Worm (Caenorhabditis elegans) whole organism, L4 larva: Measurements from ENCODE around the gene srw-71.

Experiments
- F10B5.3 ChIP-seq: sonication (generic microtip); optimal IDR thresholded peaks from 2 replicates; lab custom pipeline; 2016; ENCODE audit warnings: mild to moderate bottlenecking, missing genetic modification characterization, missing compliant biosample characterization
- F26F4.8 ChIP-seq: fragments of 200-800 bp; sonication (Bioruptor generic); conservative IDR thresholded peaks from 2 replicates; pipeline ENCODE4 v1.3.6; 2022; ENCODE audit warnings: missing genetic modification characterization, missing compliant biosample characterization
- F44E2.7 ChIP-seq: fragments of 200-800 bp; sonication (Bioruptor generic); IDR thresholded peaks from 2 replicates; pipeline ENCODE4 v2.1.2; 2022; ENCODE audit warnings: missing genetic modification characterization, missing compliant biosample characterization
- F49E8.2 ChIP-seq: sonication (generic microtip); optimal IDR thresholded peaks from 2 replicates; lab custom pipeline; 2016; ENCODE audit warnings: missing compliant biosample characterization, mild to moderate bottlenecking, missing genetic modification characterization, borderline replicate concordance
- R02D3.7 ChIP-seq: fragments of 150-350 bp; sonication (generic microtip); optimal IDR thresholded peaks from 3 replicates; lab custom pipeline; 2014; ENCODE audit warnings: missing biosample characterization, missing genetic modification characterization
- Y105C5A.15 ChIP-seq: fragments of 200-800 bp; sonication (Bioruptor generic); IDR thresholded peaks from 2 replicates; pipeline ENCODE4 v1.3.6; 2022; ENCODE audit warnings: missing genetic modification characterization, missing compliant biosample characterization
- Y48G9A.11 ChIP-seq: fragments of 200-800 bp; sonication (Bioruptor generic); IDR thresholded peaks from 2 replicates; pipeline ENCODE4 v1.3.6; 2022; ENCODE audit warnings: missing genetic modification reagents, missing genetic modification characterization, missing compliant biosample characterization
- Y5F2A.4 ChIP-seq: fragments of 200-800 bp; sonication (Bioruptor generic); optimal IDR thresholded peaks from 2 replicates; lab custom pipeline; 2018; ENCODE audit warnings: mild to moderate bottlenecking, missing genetic modification characterization, missing compliant biosample characterization
- ZK337.2 ChIP-seq: fragments of 200-800 bp; sonication (Bioruptor generic); IDR thresholded peaks from 2 replicates; pipeline ENCODE4 v1.3.6; 2022; ENCODE audit warnings: missing genetic modification reagents, missing genetic modification characterization, missing compliant biosample characterization
- attf-4 ChIP-seq: sonication (generic microtip); optimal IDR thresholded peaks from 3 replicates; lab custom pipeline; 2017; ENCODE audit warnings: missing biosample characterization, missing genetic modification characterization
- ceh-32 ChIP-seq: sonication (generic microtip); optimal IDR thresholded peaks from 2 replicates; lab custom pipeline; 2016; ENCODE audit warnings: mild to moderate bottlenecking, missing genetic modification characterization, missing compliant biosample characterization; ENCODE audit not compliant: poor library complexity
- ceh-44 ChIP-seq: fragments of 200-800 bp; sonication (Bioruptor generic); IDR thresholded peaks from 2 replicates; pipeline ENCODE4 v1.3.6; 2022; ENCODE audit warnings: missing genetic modification reagents, missing genetic modification characterization, missing compliant biosample characterization
- ceh-62 ChIP-seq: sonication (generic microtip); optimal IDR thresholded peaks from 2 replicates; lab custom pipeline; 2017; ENCODE audit warnings: missing biosample characterization, missing genetic modification characterization
- ceh-82 ChIP-seq: sonication (generic microtip); optimal IDR thresholded peaks from 2 replicates; lab custom pipeline; 2017; ENCODE audit warnings: missing biosample characterization, missing genetic modification characterization
- ctbp-1 ChIP-seq: fragments of 200-800 bp; sonication (Bioruptor generic); IDR thresholded peaks from 2 replicates; pipeline ENCODE4 v1.3.6; 2022; ENCODE audit warnings: missing genetic modification reagents, missing genetic modification characterization, missing compliant biosample characterization
- daf-16 ChIP-seq, 3 experiments: sonication (generic microtip); optimal IDR thresholded peaks; 2 replicates each; lab custom pipeline; 2016 to 2017; ENCODE audit warnings: missing genetic modification characterization in 3 of 3, missing genetic modification reagents in 3 of 3, mild to moderate bottlenecking in 2 of 3, missing compliant biosample characterization in 2 of 3, missing biosample characterization in 1 of 3, moderate library complexity in 1 of 3
- daf-19 ChIP-seq: fragments of 200-800 bp; sonication (Bioruptor generic); conservative IDR thresholded peaks from 2 replicates; pipeline ENCODE4 v1.3.6; 2022; ENCODE audit warnings: missing genetic modification characterization, missing compliant biosample characterization
- dmd-9 ChIP-seq: fragments of 200-800 bp; sonication (Bioruptor generic); IDR thresholded peaks from 2 replicates; pipeline ENCODE4 v1.3.6; 2022; ENCODE audit warnings: missing genetic modification reagents, missing genetic modification characterization, missing compliant biosample characterization
- dpl-1 ChIP-seq: fragments of 150-350 bp; optimal IDR thresholded peaks from 2 replicates; lab custom pipeline; 2014; ENCODE audit warnings: missing biosample characterization, missing genetic modification reagents, missing genetic modification characterization
- egl-27 ChIP-seq: sonication (generic microtip); optimal IDR thresholded peaks from 3 replicates; lab custom pipeline; 2017; ENCODE audit warnings: missing biosample characterization, missing genetic modification reagents, missing genetic modification characterization
- egl-43 ChIP-seq: fragments of 200-800 bp; sonication (Bioruptor generic); IDR thresholded peaks from 2 replicates; pipeline ENCODE4 v1.3.6; 2022; ENCODE audit warnings: missing genetic modification reagents, missing genetic modification characterization, missing compliant biosample characterization
- fkh-10 ChIP-seq: fragments of 150-350 bp; optimal IDR thresholded peaks from 2 replicates; lab custom pipeline; 2014; ENCODE audit warnings: missing biosample characterization, missing genetic modification reagents, missing genetic modification characterization
- fos-1 ChIP-seq: fragments of 150-350 bp; optimal IDR thresholded peaks from 2 replicates; lab custom pipeline; 2014; ENCODE audit warnings: missing biosample characterization, missing genetic modification characterization
- hif-1 ChIP-seq, 2 experiments: sonication (generic microtip); optimal IDR thresholded peaks; 2 replicates each; lab custom pipeline; 2016 to 2017; ENCODE audit warnings: missing compliant biosample characterization in 2 of 2, missing genetic modification characterization in 2 of 2, missing genetic modification reagents in 2 of 2, missing genotype in 2 of 2, mild to moderate bottlenecking in 1 of 2
- hlh-11 ChIP-seq: fragments of 200-800 bp; sonication (Bioruptor generic); optimal IDR thresholded peaks from 2 replicates; lab custom pipeline; 2018; ENCODE audit warnings: mild to moderate bottlenecking, missing genetic modification characterization, missing compliant biosample characterization
- hlh-30 ChIP-seq: sonication (generic microtip); optimal IDR thresholded peaks from 2 replicates; lab custom pipeline; 2017; ENCODE audit warnings: antibody characterized with exemption, mild to moderate bottlenecking, missing genetic modification characterization, missing compliant biosample characterization; ENCODE audit not compliant: insufficient read depth
- hmg-1.1 ChIP-seq: fragments of 200-800 bp; sonication (Bioruptor generic); IDR thresholded peaks from 2 replicates; pipeline ENCODE4 v1.3.6; 2022; ENCODE audit warnings: missing genetic modification reagents, missing genetic modification characterization, missing compliant biosample characterization
- lin-39 ChIP-seq: fragments of 150-350 bp; optimal IDR thresholded peaks from 2 replicates; lab custom pipeline; 2014; ENCODE audit warnings: missing biosample characterization, missing genetic modification reagents, missing genetic modification characterization
- lsy-2 ChIP-seq, 2 experiments: fragments of 150-350 bp in 1 of 2; sonication (generic microtip) in 1 of 2; optimal IDR thresholded peaks; 2 replicates each; lab custom pipeline; 2014 to 2017; ENCODE audit warnings: missing biosample characterization in 2 of 2, missing genetic modification characterization in 2 of 2
- madf-5 ChIP-seq, 2 experiments: fragments of 200-800 bp; sonication (Bioruptor generic); IDR thresholded peaks; 2 replicates each; pipeline ENCODE4 v1.3.6; 2022; ENCODE audit warnings: missing compliant biosample characterization in 2 of 2, missing genetic modification characterization in 2 of 2
- nhr-10 ChIP-seq: fragments of 150-350 bp; optimal IDR thresholded peaks from 2 replicates; lab custom pipeline; 2014; ENCODE audit warnings: missing biosample characterization, missing genetic modification characterization
- nhr-111 ChIP-seq: fragments of 200-800 bp; sonication (Bioruptor generic); optimal IDR thresholded peaks from 2 replicates; lab custom pipeline; 2018; ENCODE audit warnings: mild to moderate bottlenecking, missing genetic modification characterization, missing compliant biosample characterization
- nhr-25 ChIP-seq: sonication (generic microtip); optimal IDR thresholded peaks from 2 replicates; lab custom pipeline; 2017; ENCODE audit warnings: missing genetic modification characterization, mild to moderate bottlenecking, missing compliant biosample characterization, antibody characterized with exemption, moderate library complexity, borderline replicate concordance; ENCODE audit not compliant: insufficient read depth
- nhr-28 ChIP-seq: fragments of 150-350 bp; optimal IDR thresholded peaks from 2 replicates; lab custom pipeline; 2014; ENCODE audit warnings: missing biosample characterization, missing genetic modification characterization
- nhr-41 ChIP-seq: fragments of 200-800 bp; sonication (Bioruptor generic); IDR thresholded peaks from 2 replicates; pipeline ENCODE4 v1.3.6; 2022; ENCODE audit warnings: missing genetic modification reagents, missing genetic modification characterization, missing compliant biosample characterization
- nhr-42 ChIP-seq: fragments of 200-800 bp; sonication (Bioruptor generic); IDR thresholded peaks from 2 replicates; pipeline ENCODE4 v1.3.6; 2022; ENCODE audit warnings: missing genetic modification characterization, missing compliant biosample characterization
- nhr-48 ChIP-seq: sonication (generic microtip); optimal IDR thresholded peaks from 2 replicates; lab custom pipeline; 2016; ENCODE audit warnings: mild to moderate bottlenecking, missing genetic modification characterization, missing compliant biosample characterization
- nhr-6 ChIP-seq: fragments of 150-350 bp; optimal IDR thresholded peaks from 2 replicates; lab custom pipeline; 2014; ENCODE audit warnings: missing biosample characterization, missing genetic modification characterization
- nhr-77 ChIP-seq: fragments of 150-350 bp; optimal IDR thresholded peaks from 2 replicates; lab custom pipeline; 2014; ENCODE audit warnings: missing biosample characterization, missing genetic modification characterization
- pha-4 ChIP-seq, 2 experiments: fragments of 150-350 bp in 1 of 2; fragments of 200-800 bp in 1 of 2; sonication (Bioruptor generic) in 1 of 2; IDR thresholded peaks in 1 of 2; optimal IDR thresholded peaks in 1 of 2; 2 replicates each; pipeline versions ENCODE4 v1.3.6 to Lab custom; 2014 to 2022; ENCODE audit warnings: missing genetic modification characterization in 2 of 2, missing genetic modification reagents in 2 of 2, missing biosample characterization in 1 of 2, missing compliant biosample characterization in 1 of 2
- set-16 ChIP-seq: fragments of 200-800 bp; sonication (Bioruptor generic); IDR thresholded peaks from 2 replicates; pipeline ENCODE4 v1.3.6; 2022; ENCODE audit warnings: missing genetic modification reagents, missing genetic modification characterization, missing compliant biosample characterization
- skn-1 ChIP-seq: fragments of 150-350 bp; optimal IDR thresholded peaks from 2 replicates; lab custom pipeline; 2014; ENCODE audit warnings: missing biosample characterization, missing genetic modification characterization
- snpc-1.2 ChIP-seq: fragments of 200-800 bp; sonication (Bioruptor generic); IDR thresholded peaks from 2 replicates; pipeline ENCODE4 v1.3.6; 2022; ENCODE audit warnings: missing genetic modification reagents, missing genetic modification characterization, missing compliant biosample characterization
- spr-1 ChIP-seq: sonication (generic microtip); optimal IDR thresholded peaks from 2 replicates; lab custom pipeline; 2016; ENCODE audit warnings: mild to moderate bottlenecking, missing genetic modification characterization, missing compliant biosample characterization
- tra-1 ChIP-seq: fragments of 200-800 bp; sonication (Bioruptor generic); IDR thresholded peaks from 2 replicates; pipeline ENCODE4 v1.3.6; 2022; ENCODE audit warnings: missing genetic modification reagents, missing genetic modification characterization, missing compliant biosample characterization
- unc-62 ChIP-seq, 3 experiments: fragments of 150-350 bp in 1 of 3; sonication (generic microtip); optimal IDR thresholded peaks in 2 of 3; peaks in 1 of 3; 1 replicate in 1 of 3; 2 replicates in 2 of 3; lab custom pipeline; 2014 to 2017; ENCODE audit warnings: missing biosample characterization in 3 of 3, missing genetic modification characterization in 3 of 3, missing genetic modification reagents in 3 of 3, missing genotype in 1 of 3
- vab-7 ChIP-seq: fragments of 200-800 bp; sonication (Bioruptor generic); IDR thresholded peaks from 2 replicates; pipeline ENCODE4 v1.3.6; 2022; ENCODE audit warnings: missing genetic modification reagents, missing genetic modification characterization, missing compliant biosample characterization

Gene srw-71

DNA sequence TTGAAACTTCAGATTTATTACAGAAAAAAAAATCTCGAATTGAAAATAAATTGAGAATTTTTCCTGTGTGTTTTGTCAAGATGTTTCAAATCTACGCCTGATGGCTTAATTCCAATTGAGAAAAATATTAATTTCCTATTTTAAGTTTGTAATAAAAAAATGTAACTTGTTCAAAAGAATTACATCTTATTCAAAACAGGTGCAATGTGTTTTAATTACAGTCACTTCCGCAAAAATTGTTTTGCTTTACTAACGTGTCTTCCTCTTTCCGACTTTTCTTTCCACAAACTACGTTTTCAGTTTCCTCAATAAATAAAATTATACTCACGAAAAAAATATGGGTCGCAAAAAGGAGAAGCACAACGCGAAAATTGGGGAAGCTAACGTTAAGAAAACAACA, 7.1 kb upstream of the srw-71 start, which contains the start of gene F25E5.16 (continued):
- no peak for TF ChIP-seq lin-39 (tag; lab: Kevin White, UChicago)
- TF ChIP-seq madf-5 (GFP tag; IDR thresholded peaks at IDR 0.05; lab: Robert Waterston, UW), result no peak

- TF ChIP-seq nhr-77 (tag; lab: Kevin White, UChicago) (no peak), ctbp-1 (GFP tag; lab: Robert Waterston, UW) (peak; percentile 61), nhr-111 (GFP tag; lab: Kevin White, UChicago) (no peak), nhr-41 (GFP tag; lab: Robert Waterston, UW) (no peak), spr-1 (tag; lab: Kevin White, UChicago) (no peak), nhr-48 (tag; lab: Kevin White, UChicago) (no peak), nhr-28 (tag; lab: Kevin White, UChicago) (no peak), hmg-1.1 (peak; percentile 67), daf-19 (GFP tag; lab: Robert Waterston, UW) (no peak), ceh-44 (GFP tag; lab: Robert Waterston, UW) (no peak), nhr-25 (no peak), Y5F2A.4 (no peak), dpl-1 (GFP tag; lab: Kevin White, UChicago) (no peak), lsy-2 (tag; optimal IDR thresholded peaks at IDR 0.05; lab: Kevin White, UChicago) (peak in 1 of 2 experiments; percentile 16), fos-1 (tag; lab: Kevin White, UChicago) (no peak), snpc-1.2 (GFP tag; lab: Robert Waterston, UW) (no peak), attf-4 (tag; lab: Kevin White, UChicago) (no peak), ceh-62 (tag; lab: Kevin White, UChicago) (no peak), F10B5.3 (tag; lab: Kevin White, UChicago) (no peak), skn-1 (no peak), daf-16 (GFP tag; optimal IDR thresholded peaks at IDR 0.05; lab: Kevin White, UChicago) (no peak), daf-16 (tag; optimal IDR thresholded peaks at IDR 0.05; lab: Kevin White, UChicago) (no peak), tra-1 (GFP tag; lab: Robert Waterston, UW) (0 out of 2 replicates have a peak, but pooled peaks have one; percentile 11), egl-43 (peak; percentile 72; the same call in 1 of the 2 replicates), set-16 (GFP tag; lab: Robert Waterston, UW) (0 out of 2 replicates have a peak, but pooled peaks have one; percentile 12), ceh-32 (tag; lab: Kevin White, UChicago) (no peak), F49E8.2 (tag; lab: Kevin White, UChicago) (no peak), nhr-42 (no peak), ceh-82 (no peak), pha-4 (GFP tag; IDR thresholded peaks at IDR 0.05; lab: Robert Waterston, UW) (no peak), pha-4 (tag; optimal IDR thresholded peaks at IDR 0.05; lab: Kevin White, UChicago) (no peak), dmd-9 (GFP tag; lab: Robert Waterston, UW) (no peak), hif-1 (tag; optimal IDR thresholded peaks at IDR 0.05; lab: Kevin White, UChicago) (peak in 1 of 2 experiments; percentile 3), Y105C5A.15 (no peak), nhr-10 (no peak), fkh-10 (GFP tag; lab: Kevin White, UChicago) (peak; percentile 29), ZK337.2 (GFP tag; lab: Robert Waterston, UW) (no peak), hlh-30 (tag; lab: Kevin White, UChicago) (peak; percentile 20), R02D3.7 (tag; lab: Kevin White, UChicago) (no peak), unc-62 (GFP tag; optimal IDR thresholded peaks at IDR 0.05 in 1 of 2; lab: Kevin White, UChicago) (peak in 1 of 2 experiments; percentile 33), unc-62 (tag; optimal IDR thresholded peaks at IDR 0.05; lab: Kevin White, UChicago) (no peak), egl-27 (no peak), F44E2.7 (no peak), vab-7 (GFP tag; lab: Robert Waterston, UW) (0 out of 2 replicates have a peak, but pooled peaks have one; percentile 6), Y48G9A.11 (GFP tag; lab: Robert Waterston, UW) (no peak), nhr-6 (tag; lab: Kevin White, UChicago) (peak; percentile 2), F26F4.8 (no peak), hlh-11 (tag; lab: Kevin White, UChicago) (peak; percentile 7)
Measured at ce11 chrV:7437538-7437937, 6.6 kb upstream of the srw-71 start, which contains the start of gene F25E5.9. Gene F25E5.9 (minus strand): TSS chrV:7437919.
